Comparison of ENCODE assay signal across 1 fruit fly cellular context in genomic region chrX:8891565-8892276, dm6.
TF ChIP-seq lines count a peak whose summit lies in the region.

No protein-coding gene starts in this region.

TF ChIP-seq in whole organism, embryonic, 481 proteins besides CTCF, POLR2A, EP300 and RAD21 (continued from another document and continues in another):
- TF ChIP-seq HHEX (GFP tag; optimal IDR thresholded peaks at IDR 0.05; lab: Kevin White, UChicago) (peak; percentile 71), CG17359 (tag; optimal IDR thresholded peaks at IDR 0.05; lab: Kevin White, UChicago) (peak; percentile 81), nom (GFP tag; optimal IDR thresholded peaks at IDR 0.05; lab: Kevin White, UChicago) (peak; percentile 66), CG10462 (GFP tag; optimal IDR thresholded peaks at IDR 0.05; lab: Kevin White, UChicago) (no peak), CG13624 (GFP tag; optimal IDR thresholded peaks at IDR 0.05; lab: Kevin White, UChicago) (peak; percentile 38), cato (GFP tag; optimal IDR thresholded peaks at IDR 0.05; lab: Kevin White, UChicago; ENCODE audit: borderline replicate concordance) (peak; percentile 48), HmgZ (tag; optimal IDR thresholded peaks at IDR 0.05; lab: Kevin White, UChicago) (peak; percentile 25), CG10959 (GFP tag; IDR thresholded peaks at IDR 0.05; lab: Robert Waterston, UW) (0 out of 2 replicates have a peak, but pooled peaks have one; percentile 30), abd-A (tag; optimal IDR thresholded peaks at IDR 0.05; lab: Kevin White, UChicago) (peak; percentile 18), CG7357 (GFP tag; IDR thresholded peaks at IDR 0.05; lab: Robert Waterston, UW) (peak; percentile 57; the same call in 1 of the 3 replicates), trem (tag; optimal IDR thresholded peaks at IDR 0.05; lab: Kevin White, UChicago) (peak; percentile 46), CG9215 (GFP tag; IDR thresholded peaks at IDR 0.05; lab: Robert Waterston, UW) (peak; percentile 32; the same call in 1 of the 2 replicates), stc (GFP tag; IDR thresholded peaks at IDR 0.05; lab: Robert Waterston, UW) (peak; percentile 56), shn (GFP tag; optimal IDR thresholded peaks at IDR 0.05; lab: Kevin White, UChicago) (peak; percentile 23), NC2β (GFP tag; optimal IDR thresholded peaks at IDR 0.05; lab: Kevin White, UChicago) (peak; percentile 17), Hsf (GFP tag; optimal IDR thresholded peaks at IDR 0.05; lab: Kevin White, UChicago) (peak; percentile 63), ken (GFP tag; IDR thresholded peaks at IDR 0.05; lab: Robert Waterston, UW) (peak; percentile 70; the same call in 2 of the 3 replicates), dmrt99B (tag; optimal IDR thresholded peaks at IDR 0.05; lab: Kevin White, UChicago) (peak; percentile 86), CG34224 (GFP tag; IDR thresholded peaks at IDR 0.05; lab: Robert Waterston, UW; ENCODE audit: partially characterized antibody) (peak; percentile 57; the same call in 2 of the 3 replicates), CG11247 (GFP tag; IDR thresholded peaks at IDR 0.05; lab: Robert Waterston, UW) (peak; percentile 43), Opbp (GFP tag; IDR thresholded peaks at IDR 0.05; lab: Robert Waterston, UW; ENCODE audit: partially characterized antibody) (peak; percentile 33; the same call in 1 of the 3 replicates), lola (GFP tag; optimal IDR thresholded peaks at IDR 0.05; lab: Kevin White, UChicago) (peak in 1 of 3 experiments; percentile 50), Fer1 (GFP tag; optimal IDR thresholded peaks at IDR 0.05; lab: Kevin White, UChicago) (peak; percentile 48), esg (GFP tag; conservative IDR thresholded peaks at IDR 0.05; lab: Robert Waterston, UW) (peak; percentile 61), unc-4 (GFP tag; IDR thresholded peaks at IDR 0.05; lab: Robert Waterston, UW; ENCODE audit: partially characterized antibody) (peak; percentile 33), Blimp-1 (GFP tag; optimal IDR thresholded peaks at IDR 0.05; lab: Kevin White, UChicago) (peak; percentile 62), CG8765 (GFP tag; IDR thresholded peaks at IDR 0.05; lab: Robert Waterston, UW) (no peak), pnt (GFP tag; optimal IDR thresholded peaks at IDR 0.05; lab: Kevin White, UChicago) (peak; percentile 7), CG34422 (GFP tag; IDR thresholded peaks at IDR 0.05; lab: Robert Waterston, UW) (peak; percentile 61; the same call in 2 of the 3 replicates), yki (optimal IDR thresholded peaks at IDR 0.05; lab: Kevin White, UChicago) (peak; percentile 86), Ravus (GFP tag; IDR thresholded peaks at IDR 0.05; lab: Robert Waterston, UW) (peak; percentile 38), CG13123 (GFP tag; optimal IDR thresholded peaks at IDR 0.05; lab: Kevin White, UChicago) (peak; percentile 26), CG17328 (GFP tag; IDR thresholded peaks at IDR 0.05; lab: Robert Waterston, UW) (peak; percentile 72), hkb (optimal IDR thresholded peaks at IDR 0.05; lab: Kevin White, UChicago) (no peak), hkb (GFP tag; IDR thresholded peaks at IDR 0.05; lab: Robert Waterston, UW) (peak; percentile 82), trh (GFP tag; optimal IDR thresholded peaks at IDR 0.05; lab: Kevin White, UChicago) (peak; percentile 11), stwl (tag; optimal IDR thresholded peaks at IDR 0.05; lab: Kevin White, UChicago) (peak; percentile 12), klu (GFP tag; IDR thresholded peaks at IDR 0.05; lab: Robert Waterston, UW) (peak; percentile 42; the same call in 1 of the 2 replicates), CG13287 (GFP tag; IDR thresholded peaks at IDR 0.05; lab: Robert Waterston, UW; ENCODE audit: partially characterized antibody) (no peak), eve (GFP tag; optimal IDR thresholded peaks at IDR 0.05; lab: Kevin White, UChicago) (peak in 1 of 2 experiments; percentile 79), CG14014 (GFP tag; IDR thresholded peaks at IDR 0.05; lab: Robert Waterston, UW) (peak; percentile 71), kni (GFP tag; optimal IDR thresholded peaks at IDR 0.05; lab: Kevin White, UChicago) (peak; percentile 39), fd3F (GFP tag; optimal IDR thresholded peaks at IDR 0.05; lab: Kevin White, UChicago) (peak; percentile 60), CG5180 (GFP tag; optimal IDR thresholded peaks at IDR 0.05; lab: Kevin White, UChicago) (peak; percentile 46), CG30431 (GFP tag; optimal IDR thresholded peaks at IDR 0.05; lab: Kevin White, UChicago) (peak; percentile 48), CG15011 (GFP tag; optimal IDR thresholded peaks at IDR 0.05; lab: Kevin White, UChicago) (peak; percentile 22), gce (GFP tag; IDR thresholded peaks at IDR 0.05; lab: Robert Waterston, UW) (0 out of 3 replicates have a peak, but pooled peaks have one; percentile 64), lov (optimal IDR thresholded peaks at IDR 0.05; lab: Kevin White, UChicago) (no peak), lov (GFP tag; IDR thresholded peaks at IDR 0.05; lab: Robert Waterston, UW) (no peak), Lhr (GFP tag; optimal IDR thresholded peaks at IDR 0.05; lab: Kevin White, UChicago) (peak; percentile 3), twi (tag; optimal IDR thresholded peaks at IDR 0.05; lab: Kevin White, UChicago) (no peak), Mrtf (GFP tag; IDR thresholded peaks at IDR 0.05; lab: Robert Waterston, UW) (peak; percentile 54; the same call in 1 of the 3 replicates), CG11456 (GFP tag; IDR thresholded peaks at IDR 0.05; lab: Robert Waterston, UW) (peak; percentile 72; the same call in 2 of the 3 replicates), nau (GFP tag; optimal IDR thresholded peaks at IDR 0.05; lab: Kevin White, UChicago) (no peak), Myb (GFP tag; optimal IDR thresholded peaks at IDR 0.05; lab: Kevin White, UChicago) (no peak), z (GFP tag; IDR thresholded peaks at IDR 0.05; lab: Robert Waterston, UW) (0 out of 3 replicates have a peak, but pooled peaks have one; percentile 36), CG2116 (GFP tag; optimal IDR thresholded peaks at IDR 0.05; lab: Kevin White, UChicago) (no peak), CHES-1-like (GFP tag; optimal IDR thresholded peaks at IDR 0.05; lab: Kevin White, UChicago) (peak; percentile 35), Awh (GFP tag; IDR thresholded peaks at IDR 0.05; lab: Robert Waterston, UW) (peak; percentile 43; the same call in 1 of the 2 replicates), gro (GFP tag; optimal IDR thresholded peaks at IDR 0.05; lab: Kevin White, UChicago) (no peak), tll (GFP tag; optimal IDR thresholded peaks at IDR 0.05; lab: Kevin White, UChicago) (no peak), CG12659 (GFP tag; optimal IDR thresholded peaks at IDR 0.05; lab: Kevin White, UChicago) (peak; percentile 63), chif (GFP tag; optimal IDR thresholded peaks at IDR 0.05; lab: Kevin White, UChicago) (peak; percentile 19 to 26), CG11695 (GFP tag; IDR thresholded peaks at IDR 0.05; lab: Robert Waterston, UW) (peak; percentile 65), sim (GFP tag; IDR thresholded peaks at IDR 0.05; lab: Robert Waterston, UW) (0 out of 2 replicates have a peak, but pooled peaks have one; percentile 16), Dfd (GFP tag; optimal IDR thresholded peaks at IDR 0.05; lab: Kevin White, UChicago) (no peak), peb (GFP tag; IDR thresholded peaks at IDR 0.05; lab: Robert Waterston, UW) (no peak), br (optimal IDR thresholded peaks at IDR 0.05; lab: Kevin White, UChicago) (no peak), fru (optimal IDR thresholded peaks at IDR 0.05; lab: Kevin White, UChicago) (no peak), CG12071 (GFP tag; optimal IDR thresholded peaks at IDR 0.05; lab: Kevin White, UChicago) (peak; percentile 41), fu2 (GFP tag; optimal IDR thresholded peaks at IDR 0.05; lab: Kevin White, UChicago) (no peak), pho (GFP tag; optimal IDR thresholded peaks at IDR 0.05; lab: Kevin White, UChicago) (peak; percentile 36), Hmr (GFP tag; optimal IDR thresholded peaks at IDR 0.05; lab: Kevin White, UChicago) (peak; percentile 69), sd (tag; optimal IDR thresholded peaks at IDR 0.05; lab: Kevin White, UChicago) (no peak), CG3281 (GFP tag; optimal IDR thresholded peaks at IDR 0.05; lab: Kevin White, UChicago) (peak; percentile 55), fd64A (GFP tag; optimal IDR thresholded peaks at IDR 0.05; lab: Kevin White, UChicago) (no peak), dm (GFP tag; optimal IDR thresholded peaks at IDR 0.05; lab: Kevin White, UChicago) (peak; percentile 4), CG13296 (GFP tag; optimal IDR thresholded peaks at IDR 0.05; lab: Kevin White, UChicago) (peak; percentile 45), CG12219 (GFP tag; optimal IDR thresholded peaks at IDR 0.05; lab: Kevin White, UChicago) (peak; percentile 63), tgo (GFP tag; IDR thresholded peaks at IDR 0.05; lab: Robert Waterston, UW) (peak; percentile 63), tio (GFP tag; optimal IDR thresholded peaks at IDR 0.05; lab: Kevin White, UChicago) (peak; percentile 67), CG11398 (GFP tag; optimal IDR thresholded peaks at IDR 0.05; lab: Kevin White, UChicago) (no peak), org-1 (GFP tag; optimal IDR thresholded peaks at IDR 0.05; lab: Kevin White, UChicago) (peak; percentile 63), Sry-δ (GFP tag; optimal IDR thresholded peaks at IDR 0.05; lab: Kevin White, UChicago) (no peak), CG18764 (GFP tag; optimal IDR thresholded peaks at IDR 0.05; lab: Kevin White, UChicago) (peak; percentile 41), bsh (GFP tag; optimal IDR thresholded peaks at IDR 0.05; lab: Kevin White, UChicago) (peak in 1 of 2 experiments; percentile 75), E2f1 (GFP tag; IDR thresholded peaks at IDR 0.05; lab: Robert Waterston, UW) (peak; percentile 72), da (GFP tag; optimal IDR thresholded peaks at IDR 0.05; lab: Kevin White, UChicago) (no peak), CG10979 (tag; optimal IDR thresholded peaks at IDR 0.05; lab: Kevin White, UChicago) (peak; percentile 63), CG12299 (tag; optimal IDR thresholded peaks at IDR 0.05; lab: Kevin White, UChicago) (peak; percentile 11), CG8359 (GFP tag; optimal IDR thresholded peaks at IDR 0.05; lab: Kevin White, UChicago; ENCODE audit: borderline replicate concordance) (peak; percentile 39), MESR4 (GFP tag; optimal IDR thresholded peaks at IDR 0.05; lab: Kevin White, UChicago) (no peak), hbn (GFP tag; IDR thresholded peaks at IDR 0.05; lab: Robert Waterston, UW; ENCODE audit: partially characterized antibody) (no peak), Spps (tag; optimal IDR thresholded peaks at IDR 0.05; lab: Kevin White, UChicago) (peak; percentile 13), Gsc (GFP tag; IDR thresholded peaks at IDR 0.05; lab: Robert Waterston, UW) (0 out of 2 replicates have a peak, but pooled peaks have one; percentile 29), D19B (GFP tag; optimal IDR thresholded peaks at IDR 0.05; lab: Kevin White, UChicago) (peak; percentile 97), Adf1 (GFP tag; IDR thresholded peaks at IDR 0.05; lab: Robert Waterston, UW) (peak; percentile 95), Antp (GFP tag; optimal IDR thresholded peaks at IDR 0.05; lab: Kevin White, UChicago) (no peak), CG7987 (GFP tag; optimal IDR thresholded peaks at IDR 0.05; lab: Kevin White, UChicago) (peak; percentile 5), nerfin-1 (tag; optimal IDR thresholded peaks at IDR 0.05; lab: Kevin White, UChicago) (peak; percentile 40), CG8290 (GFP tag; optimal IDR thresholded peaks at IDR 0.05; lab: Kevin White, UChicago) (peak; percentile 49), CG8290 (tag; optimal IDR thresholded peaks at IDR 0.05; lab: Kevin White, UChicago) (peak; percentile 12 to 60), CG12744 (GFP tag; optimal IDR thresholded peaks at IDR 0.05; lab: Kevin White, UChicago) (no peak), Hr78 (GFP tag; optimal IDR thresholded peaks at IDR 0.05; lab: Kevin White, UChicago) (peak in 1 of 2 experiments; percentile 22), Hand (GFP tag; optimal IDR thresholded peaks at IDR 0.05; lab: Kevin White, UChicago) (no peak), slbo (GFP tag; IDR thresholded peaks at IDR 0.05; lab: Robert Waterston, UW) (peak; percentile 77), tup (GFP tag; optimal IDR thresholded peaks at IDR 0.05; lab: Kevin White, UChicago) (no peak), Rfx (GFP tag; IDR thresholded peaks at IDR 0.05; lab: Robert Waterston, UW) (peak; percentile 75), CG13424 (tag; optimal IDR thresholded peaks at IDR 0.05; lab: Kevin White, UChicago) (peak; percentile 67), danr (GFP tag; IDR thresholded peaks at IDR 0.05; lab: Robert Waterston, UW) (no peak), mam (GFP tag; optimal IDR thresholded peaks at IDR 0.05; lab: Kevin White, UChicago) (peak; percentile 28), CG42726 (GFP tag; IDR thresholded peaks at IDR 0.05; lab: Robert Waterston, UW; ENCODE audit: partially characterized antibody) (no peak), CG14667 (GFP tag; IDR thresholded peaks at IDR 0.05; lab: Robert Waterston, UW) (peak; percentile 62), inv (GFP tag; IDR thresholded peaks at IDR 0.05; lab: Robert Waterston, UW; ENCODE audit: partially characterized antibody) (no peak), CG14860 (GFP tag; IDR thresholded peaks at IDR 0.05; lab: Robert Waterston, UW; ENCODE audit: partially characterized antibody) (no peak), insv (GFP tag; optimal IDR thresholded peaks at IDR 0.05; lab: Kevin White, UChicago) (peak in 1 of 2 experiments; percentile 48), vnd (GFP tag; IDR thresholded peaks at IDR 0.05; lab: Robert Waterston, UW; ENCODE audit: partially characterized antibody) (no peak), CG31365 (tag; optimal IDR thresholded peaks at IDR 0.05; lab: Kevin White, UChicago) (no peak), chinmo (GFP tag; IDR thresholded peaks at IDR 0.05; lab: Robert Waterston, UW; ENCODE audit: partially characterized antibody) (peak; percentile 82; the same call in 2 of the 4 replicates), CG10366 (GFP tag; IDR thresholded peaks at IDR 0.05; lab: Robert Waterston, UW) (peak; percentile 69), Gug (GFP tag; IDR thresholded peaks at IDR 0.05; lab: Robert Waterston, UW) (peak; percentile 52; the same call in 3 of the 4 replicates), lilli (GFP tag; optimal IDR thresholded peaks at IDR 0.05; lab: Kevin White, UChicago) (peak; percentile 76), pzg (GFP tag; optimal IDR thresholded peaks at IDR 0.05; lab: Kevin White, UChicago) (no peak), CG3065 (GFP tag; optimal IDR thresholded peaks at IDR 0.05; lab: Kevin White, UChicago) (no peak), tx (GFP tag; optimal IDR thresholded peaks at IDR 0.05; lab: Kevin White, UChicago) (no peak), Atf6 (GFP tag; IDR thresholded peaks at IDR 0.05; lab: Robert Waterston, UW) (peak; percentile 68), CG7786 (GFP tag; optimal IDR thresholded peaks at IDR 0.05; lab: Kevin White, UChicago) (no peak)
